Fruit fly (Drosophila melanogaster): ENCODE data around the gene Pgant2.

Pgant2 gene

dm6 chr2L:3436347-3436746 is 9.8 kb upstream of the Pgant2 start (continued):
- no peak for TF ChIP-seq ss (GFP tag; optimal IDR thresholded peaks at IDR 0.05)
- TF ChIP-seq Gug (GFP tag; IDR thresholded peaks at IDR 0.05): no peak
- no peak for TF ChIP-seq CG3919 (GFP tag; optimal IDR thresholded peaks at IDR 0.05)
- no peak for TF ChIP-seq CG10631 (GFP tag; optimal IDR thresholded peaks at IDR 0.05)
- TF ChIP-seq Sox14 (GFP tag; optimal IDR thresholded peaks at IDR 0.05): peak; percentile 15
- peak; percentile 39 for TF ChIP-seq OdsH (GFP tag; optimal IDR thresholded peaks at IDR 0.05)
- no peak for TF ChIP-seq esn (GFP tag; optimal IDR thresholded peaks at IDR 0.05)
- no peak for TF ChIP-seq Blimp-1 (GFP tag; optimal IDR thresholded peaks at IDR 0.05)
- TF ChIP-seq Hr38 (GFP tag; optimal IDR thresholded peaks at IDR 0.05): no peak
- no peak for TF ChIP-seq CG1621 (tag; optimal IDR thresholded peaks at IDR 0.05)
- no peak for TF ChIP-seq CG6808 (GFP tag; optimal IDR thresholded peaks at IDR 0.05)
- no peak for TF ChIP-seq CG16779 (tag; optimal IDR thresholded peaks at IDR 0.05)
- TF ChIP-seq lz (GFP tag; optimal IDR thresholded peaks at IDR 0.05): no peak
- TF ChIP-seq CG6792 (GFP tag; optimal IDR thresholded peaks at IDR 0.05): no peak
- no peak for TF ChIP-seq CG6854 (GFP tag; optimal IDR thresholded peaks at IDR 0.05)
- TF ChIP-seq CG3032 (tag; optimal IDR thresholded peaks at IDR 0.05): no peak
- peak; percentile 17 for TF ChIP-seq pdm3 (GFP tag; optimal IDR thresholded peaks at IDR 0.05)
- no peak for TF ChIP-seq CG10669 (GFP tag; optimal IDR thresholded peaks at IDR 0.05)
- TF ChIP-seq cyc (GFP tag; optimal IDR thresholded peaks at IDR 0.05): no peak
- peak; percentile 12 for TF ChIP-seq CG6276 (GFP tag; optimal IDR thresholded peaks at IDR 0.05)
- TF ChIP-seq Smox (GFP tag; optimal IDR thresholded peaks at IDR 0.05): no peak
- TF ChIP-seq Sox15 (GFP tag; optimal IDR thresholded peaks at IDR 0.05): no peak
- TF ChIP-seq CG4318 (GFP tag; optimal IDR thresholded peaks at IDR 0.05): peak; percentile 4
- no peak for TF ChIP-seq CG9139 (GFP tag; optimal IDR thresholded peaks at IDR 0.05)
- no peak for TF ChIP-seq vri (GFP tag; optimal IDR thresholded peaks at IDR 0.05)
- peak; percentile 47 for TF ChIP-seq CG32006 (GFP tag; optimal IDR thresholded peaks at IDR 0.05)

DNA sequence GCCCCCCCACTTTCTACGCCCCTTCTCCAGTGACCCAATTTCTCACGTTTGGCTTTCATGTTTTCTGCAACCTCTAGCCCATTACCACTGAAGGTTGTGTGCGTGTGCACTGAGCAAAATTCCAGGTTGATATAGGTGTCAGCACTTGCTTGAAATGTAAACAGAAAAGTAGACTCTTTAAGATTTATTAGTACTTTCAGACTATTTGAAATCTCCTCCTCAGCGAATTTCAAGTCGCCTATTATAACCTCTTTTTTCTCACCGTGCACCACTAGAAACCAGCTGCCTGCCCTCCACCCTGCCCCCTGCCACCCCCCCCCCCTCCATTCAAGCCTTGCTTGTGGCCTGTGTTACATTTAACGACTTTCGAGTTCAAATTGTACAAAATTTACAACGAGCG is 8.6 kb upstream of the Pgant2 start:
- TF ChIP-seq net (GFP tag; optimal IDR thresholded peaks at IDR 0.05) (no peak), eg (GFP tag; IDR thresholded peaks at IDR 0.05) (peak; percentile 75; the same call in 2 of the 3 replicates), fd59A (GFP tag; optimal IDR thresholded peaks at IDR 0.05) (no peak), pdm3 (GFP tag; optimal IDR thresholded peaks at IDR 0.05) (no peak), CG6276 (GFP tag; optimal IDR thresholded peaks at IDR 0.05) (peak; percentile 42), CG15336 (GFP tag; IDR thresholded peaks at IDR 0.05) (peak; percentile 66), CG6163 (GFP tag; IDR thresholded peaks at IDR 0.05) (peak; percentile 68), CG32006 (GFP tag; optimal IDR thresholded peaks at IDR 0.05) (peak; percentile 63), Smox (GFP tag; optimal IDR thresholded peaks at IDR 0.05) (no peak), CG11294 (GFP tag; IDR thresholded peaks at IDR 0.05) (no peak; the same call in 1 of the 2 replicates), dac (GFP tag; optimal IDR thresholded peaks at IDR 0.05) (peak; percentile 30), CG6854 (GFP tag; optimal IDR thresholded peaks at IDR 0.05) (no peak), CG1621 (tag; optimal IDR thresholded peaks at IDR 0.05) (no peak), ss (GFP tag; optimal IDR thresholded peaks at IDR 0.05) (no peak), Gug (GFP tag; IDR thresholded peaks at IDR 0.05) (peak; percentile 38; the same call in 1 of the 2 replicates), Hr4 (GFP tag; optimal IDR thresholded peaks at IDR 0.05) (peak; percentile 63), svp (GFP tag) (peak; percentile 35), Eip78C (GFP tag) (peak; percentile 32), CG34406 (GFP tag; optimal IDR thresholded peaks at IDR 0.05) (no peak), CG8119 (GFP tag; IDR thresholded peaks at IDR 0.05) (0 out of 3 replicates have a peak, but pooled peaks have one; percentile 41), CG8319 (GFP tag; optimal IDR thresholded peaks at IDR 0.05) (no peak), CG8632 (GFP tag; optimal IDR thresholded peaks at IDR 0.05) (no peak), Eip75B (GFP tag; optimal IDR thresholded peaks at IDR 0.05) (no peak), lz (GFP tag; optimal IDR thresholded peaks at IDR 0.05) (no peak), OdsH (GFP tag; optimal IDR thresholded peaks at IDR 0.05) (peak; percentile 13)
